Worm (Caenorhabditis elegans) whole organism, L4 larva: ENCODE results near the gene lron-10.
A peak's percentile ranks its signal among the peaks of the same experiment; 100 is the strongest.

Source experiments
- F44E2.7 ChIP-seq: fragments of 200-800 bp; sonication (Bioruptor generic); IDR thresholded peaks from 2 replicates; pipeline ENCODE4 v2.1.2; 2022; ENCODE audit warnings: missing genetic modification characterization, missing compliant biosample characterization
- Y48G9A.11 ChIP-seq: fragments of 200-800 bp; sonication (Bioruptor generic); IDR thresholded peaks from 2 replicates; pipeline ENCODE4 v1.3.6; 2022; ENCODE audit warnings: missing genetic modification reagents, missing genetic modification characterization, missing compliant biosample characterization
- Y5F2A.4 ChIP-seq: fragments of 200-800 bp; sonication (Bioruptor generic); optimal IDR thresholded peaks from 2 replicates; lab custom pipeline; 2018; ENCODE audit warnings: mild to moderate bottlenecking, missing genetic modification characterization, missing compliant biosample characterization
- Y75B8A.6 ChIP-seq: fragments of 200-800 bp; sonication (Bioruptor generic); IDR thresholded peaks from 2 replicates; pipeline ENCODE4 v1.3.6; 2022; ENCODE audit warnings: missing genetic modification reagents, missing genetic modification characterization, missing compliant biosample characterization
- aha-1 ChIP-seq: fragments of 150-350 bp; peaks from one replicate; lab custom pipeline; 2014; ENCODE audit warnings: missing biosample characterization, missing genetic modification characterization
- arid-1 ChIP-seq: fragments of 200-800 bp; sonication (Bioruptor generic); conservative IDR thresholded peaks from 2 replicates; pipeline ENCODE4 v1.3.6; 2022; ENCODE audit warnings: missing genetic modification reagents, missing genetic modification characterization, missing compliant biosample characterization
- ceh-28 ChIP-seq: fragments of 150-350 bp; optimal IDR thresholded peaks from 2 replicates; lab custom pipeline; 2014; ENCODE audit warnings: missing biosample characterization, missing genetic modification reagents, missing genetic modification characterization
- ceh-82 ChIP-seq: sonication (generic microtip); optimal IDR thresholded peaks from 2 replicates; lab custom pipeline; 2017; ENCODE audit warnings: missing biosample characterization, missing genetic modification characterization
- cey-2 ChIP-seq: sonication (generic microtip); optimal IDR thresholded peaks from 3 replicates; lab custom pipeline; 2017; ENCODE audit warnings: missing genetic modification characterization, mild to moderate bottlenecking, missing compliant biosample characterization, antibody characterized with exemption, borderline replicate concordance; ENCODE audit not compliant: insufficient read depth
- ctbp-1 ChIP-seq: fragments of 200-800 bp; sonication (Bioruptor generic); IDR thresholded peaks from 2 replicates; pipeline ENCODE4 v1.3.6; 2022; ENCODE audit warnings: missing genetic modification reagents, missing genetic modification characterization, missing compliant biosample characterization
- daf-16 ChIP-seq, 3 experiments: sonication (generic microtip); optimal IDR thresholded peaks; 2 replicates each; lab custom pipeline; 2016 to 2017; ENCODE audit warnings: missing genetic modification characterization in 3 of 3, missing genetic modification reagents in 3 of 3, mild to moderate bottlenecking in 2 of 3, missing compliant biosample characterization in 2 of 3, missing biosample characterization in 1 of 3, moderate library complexity in 1 of 3
- fkh-10 ChIP-seq: fragments of 150-350 bp; optimal IDR thresholded peaks from 2 replicates; lab custom pipeline; 2014; ENCODE audit warnings: missing biosample characterization, missing genetic modification reagents, missing genetic modification characterization
- gei-8 ChIP-seq: fragments of 200-800 bp; sonication (Bioruptor generic); optimal IDR thresholded peaks from 2 replicates; lab custom pipeline; 2018; ENCODE audit warnings: mild to moderate bottlenecking, missing genetic modification characterization, missing compliant biosample characterization
- hif-1 ChIP-seq, 2 experiments: sonication (generic microtip); optimal IDR thresholded peaks; 2 replicates each; lab custom pipeline; 2016 to 2017; ENCODE audit warnings: missing compliant biosample characterization in 2 of 2, missing genetic modification characterization in 2 of 2, missing genetic modification reagents in 2 of 2, missing genotype in 2 of 2, mild to moderate bottlenecking in 1 of 2
- hlh-11 ChIP-seq: fragments of 200-800 bp; sonication (Bioruptor generic); optimal IDR thresholded peaks from 2 replicates; lab custom pipeline; 2018; ENCODE audit warnings: mild to moderate bottlenecking, missing genetic modification characterization, missing compliant biosample characterization
- hmg-1.1 ChIP-seq: fragments of 200-800 bp; sonication (Bioruptor generic); IDR thresholded peaks from 2 replicates; pipeline ENCODE4 v1.3.6; 2022; ENCODE audit warnings: missing genetic modification reagents, missing genetic modification characterization, missing compliant biosample characterization
- lin-1 ChIP-seq: fragments of 200-800 bp; sonication (Bioruptor generic); IDR thresholded peaks from 2 replicates; pipeline ENCODE4 v1.3.6; 2022; ENCODE audit warnings: missing genetic modification reagents, missing genetic modification characterization, missing compliant biosample characterization
- lsy-2 ChIP-seq, 2 experiments: fragments of 150-350 bp in 1 of 2; sonication (generic microtip) in 1 of 2; optimal IDR thresholded peaks; 2 replicates each; lab custom pipeline; 2014 to 2017; ENCODE audit warnings: missing biosample characterization in 2 of 2, missing genetic modification characterization in 2 of 2
- madf-5 ChIP-seq, 2 experiments: fragments of 200-800 bp; sonication (Bioruptor generic); IDR thresholded peaks; 2 replicates each; pipeline ENCODE4 v1.3.6; 2022; ENCODE audit warnings: missing compliant biosample characterization in 2 of 2, missing genetic modification characterization in 2 of 2
- mdl-1 ChIP-seq, 2 experiments: fragments of 150-350 bp in 1 of 2; sonication (generic microtip) in 1 of 2; optimal IDR thresholded peaks; 2 replicates each; lab custom pipeline; 2014 to 2017; ENCODE audit warnings: missing biosample characterization in 2 of 2, missing genetic modification characterization in 2 of 2
- mxl-2 ChIP-seq: fragments of 200-800 bp; sonication (Bioruptor generic); conservative IDR thresholded peaks from 2 replicates; pipeline ENCODE4 v1.3.6; 2022; ENCODE audit warnings: missing genetic modification reagents, missing genetic modification characterization, missing compliant biosample characterization
- nhr-11 ChIP-seq: fragments of 150-350 bp; optimal IDR thresholded peaks from 2 replicates; lab custom pipeline; 2014; ENCODE audit warnings: missing biosample characterization, missing genetic modification characterization
- nhr-25 ChIP-seq: sonication (generic microtip); optimal IDR thresholded peaks from 2 replicates; lab custom pipeline; 2017; ENCODE audit warnings: missing genetic modification characterization, mild to moderate bottlenecking, missing compliant biosample characterization, antibody characterized with exemption, moderate library complexity, borderline replicate concordance; ENCODE audit not compliant: insufficient read depth
- nhr-76 ChIP-seq: fragments of 150-350 bp; optimal IDR thresholded peaks from 2 replicates; lab custom pipeline; 2014; ENCODE audit warnings: missing biosample characterization, missing genetic modification characterization
- saeg-2 ChIP-seq: fragments of 200-800 bp; sonication (Bioruptor generic); IDR thresholded peaks from 2 replicates; pipeline ENCODE4 v1.3.6; 2022; ENCODE audit warnings: missing genetic modification reagents, missing genetic modification characterization, missing compliant biosample characterization
- snpc-1.2 ChIP-seq: fragments of 200-800 bp; sonication (Bioruptor generic); IDR thresholded peaks from 2 replicates; pipeline ENCODE4 v1.3.6; 2022; ENCODE audit warnings: missing genetic modification reagents, missing genetic modification characterization, missing compliant biosample characterization
- tra-1 ChIP-seq: fragments of 200-800 bp; sonication (Bioruptor generic); IDR thresholded peaks from 2 replicates; pipeline ENCODE4 v1.3.6; 2022; ENCODE audit warnings: missing genetic modification reagents, missing genetic modification characterization, missing compliant biosample characterization
- unc-130 ChIP-seq: sonication (generic microtip); optimal IDR thresholded peaks from 2 replicates; lab custom pipeline; 2016; ENCODE audit warnings: missing genetic modification reagents, missing genetic modification characterization, missing compliant biosample characterization
- zag-1 ChIP-seq: fragments of 150-350 bp; optimal IDR thresholded peaks from 2 replicates; lab custom pipeline; 2014; ENCODE audit warnings: missing biosample characterization, missing genetic modification characterization
- ztf-11 ChIP-seq: fragments of 150-350 bp; optimal IDR thresholded peaks from 2 replicates; lab custom pipeline; 2014; ENCODE audit warnings: missing biosample characterization, missing genetic modification characterization
- ztf-7 ChIP-seq: fragments of 150-350 bp; optimal IDR thresholded peaks from 2 replicates; lab custom pipeline; 2014; ENCODE audit warnings: missing biosample characterization, missing genetic modification characterization

Gene lron-10

DNA sequence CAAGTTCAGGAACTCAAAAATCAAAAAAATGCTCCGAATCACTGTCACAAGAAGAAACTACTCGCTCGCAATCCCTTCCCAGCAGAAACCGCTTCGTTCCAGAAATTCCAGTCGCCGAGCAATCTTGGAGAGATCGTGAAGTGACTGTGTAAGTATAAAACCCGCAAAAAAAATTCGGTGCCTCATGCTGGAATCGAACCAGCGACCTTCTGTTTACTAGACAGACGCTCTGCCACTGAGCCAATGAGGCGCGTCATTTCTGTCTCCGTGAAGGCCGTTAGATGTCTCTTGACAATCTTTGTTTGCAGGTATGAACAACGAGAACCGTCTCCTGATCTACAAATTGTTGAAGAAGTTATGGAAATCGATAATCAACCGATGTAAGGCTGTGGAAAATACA is 3.4 kb upstream of the lron-10 start (continued):
- TF ChIP-seq unc-130 (peak; percentile 44), hif-1 (tag; optimal IDR thresholded peaks at IDR 0.05; lab: Kevin White, UChicago) (peak in 1 of 2 experiments; percentile 23), madf-5 (GFP tag; IDR thresholded peaks at IDR 0.05; lab: Robert Waterston, UW) (peak; percentile 69 to 94; a peak in 3 of 4 replicates), hlh-11 (tag; lab: Kevin White, UChicago) (peak; percentile 26), tra-1 (peak; percentile 76), nhr-25 (tag; lab: Kevin White, UChicago) (no peak), snpc-1.2 (peak; percentile 69; the same call in 1 of the 2 replicates), ztf-11 (tag; lab: Kevin White, UChicago) (no peak), Y75B8A.6 (GFP tag; lab: Robert Waterston, UW) (peak; percentile 69; the same call in 1 of the 2 replicates), nhr-76 (tag; lab: Kevin White, UChicago) (no peak), mdl-1 (tag; optimal IDR thresholded peaks at IDR 0.05; lab: Kevin White, UChicago) (no peak), Y5F2A.4 (no peak), mxl-2 (GFP tag; lab: Robert Waterston, UW) (0 out of 2 replicates have a peak, but pooled peaks have one; percentile 17), Y48G9A.11 (GFP tag; lab: Robert Waterston, UW) (peak; percentile 63; the same call in 1 of the 2 replicates)

DNA sequence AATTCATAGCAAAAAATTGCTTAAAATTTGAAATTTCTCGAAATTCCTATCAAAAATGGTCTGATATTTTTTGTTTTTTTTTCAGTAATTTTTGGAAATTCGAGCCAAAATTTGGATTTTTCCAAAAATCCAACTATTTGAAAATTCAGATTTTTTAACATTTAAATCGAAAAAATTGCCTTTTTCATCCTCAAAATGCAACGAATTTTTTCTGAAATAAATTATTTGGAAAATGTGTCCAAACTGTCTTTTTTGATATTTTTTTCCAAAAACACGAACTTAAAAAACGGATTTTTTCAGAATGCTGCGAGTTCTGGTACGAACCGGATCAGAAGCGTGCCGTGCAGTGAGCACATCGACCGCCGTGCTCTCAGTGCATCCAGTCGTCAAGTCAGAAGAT is 6.0 kb downstream of the lron-10 start, which contains the start of gene mrpl-22:
mrpl-22 (plus strand) TSS at position 301 of the 400 bp plus-strand sequence.
- TF ChIP-seq ztf-7 (tag; lab: Kevin White, UChicago): no peak
- no peak for TF ChIP-seq ceh-28

DNA sequence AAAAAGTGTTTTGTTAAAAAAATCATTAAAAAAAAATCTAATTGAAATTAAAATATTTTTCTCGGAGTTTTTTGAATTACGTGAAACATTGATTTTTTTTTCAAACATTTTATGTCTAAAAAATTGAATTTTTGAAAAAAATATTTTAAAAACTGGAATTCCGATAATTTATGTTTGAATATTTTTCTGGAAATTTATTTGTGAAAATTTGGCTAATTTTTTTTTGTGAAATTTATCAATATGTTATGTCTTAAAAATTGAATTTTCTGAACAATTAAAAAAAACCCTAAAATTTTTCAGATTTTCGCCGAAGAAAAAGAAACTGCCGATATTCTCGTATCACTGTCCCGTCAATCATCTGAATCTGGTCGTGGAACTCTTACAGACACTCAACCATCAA is 8.8 kb downstream of the lron-10 start, which contains the start of gene Y39A1A.24:
Y39A1A.24 (plus strand) TSS at position 301 of the 400 bp plus-strand sequence.
- TF ChIP-seq ctbp-1 (GFP tag; lab: Robert Waterston, UW) (no peak), Y5F2A.4 (no peak)

DNA sequence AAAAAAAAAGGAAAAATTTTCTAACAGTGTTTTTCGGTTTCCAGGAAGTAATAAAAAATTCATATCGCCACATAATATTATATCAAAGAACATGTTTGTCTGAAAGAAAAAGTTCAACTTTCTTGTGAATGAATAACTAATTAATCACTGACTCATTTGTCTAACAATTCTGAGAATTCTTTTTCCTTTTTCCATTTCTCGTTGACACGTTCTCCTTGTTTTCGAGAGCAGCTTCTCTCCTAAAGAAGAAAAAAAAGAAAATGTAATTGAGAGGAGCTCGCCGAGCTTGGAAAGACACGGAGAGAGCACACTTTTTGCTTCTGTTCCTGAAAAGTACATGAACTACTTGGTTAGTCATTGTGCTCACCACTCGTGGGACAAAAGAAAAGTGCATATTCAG is 13.0 kb downstream of the lron-10 start:
- TF ChIP-seq zag-1 (tag; lab: Kevin White, UChicago) (no peak), ceh-82 (tag; lab: Kevin White, UChicago) (no peak), fkh-10 (peak; percentile 4), cey-2 (tag; lab: Kevin White, UChicago) (no peak), snpc-1.2 (no peak), nhr-25 (tag; lab: Kevin White, UChicago) (no peak), lsy-2 (tag; optimal IDR thresholded peaks at IDR 0.05; lab: Kevin White, UChicago) (peak in 1 of 2 experiments; percentile 15), daf-16 (GFP tag; optimal IDR thresholded peaks at IDR 0.05; lab: Kevin White, UChicago) (no peak), daf-16 (tag; optimal IDR thresholded peaks at IDR 0.05; lab: Kevin White, UChicago) (peak; percentile 2), aha-1 (peak; percentile 92), F44E2.7 (GFP tag; lab: Robert Waterston, UW) (no peak), lin-1 (GFP tag; lab: Robert Waterston, UW) (no peak), nhr-11 (tag; lab: Kevin White, UChicago) (no peak)
- TF ChIP-seq, all 104 proteins: peak for 4

DNA sequence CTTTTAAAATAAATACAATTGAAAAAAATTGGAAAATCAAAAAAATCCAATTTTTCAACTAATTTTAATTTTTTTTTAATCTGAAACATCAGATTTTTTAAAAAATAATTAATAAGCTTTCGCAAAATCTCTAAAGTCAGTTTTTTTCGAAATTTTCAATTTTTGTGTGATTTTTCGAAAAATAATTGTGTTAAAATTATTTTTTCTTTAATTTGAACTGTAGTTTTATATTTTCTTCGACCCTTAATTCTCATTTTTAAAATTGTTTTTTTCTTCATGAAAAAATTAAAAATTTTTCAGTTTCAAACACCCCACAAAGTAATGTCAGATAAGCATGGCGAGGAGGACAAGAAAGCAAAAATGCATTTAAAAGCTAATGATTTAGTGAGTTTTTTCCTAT is 16.1 kb downstream of the lron-10 start, which contains the start of gene rabx-5:
rabx-5 (plus strand) TSS at position 301 of the 400 bp plus-strand sequence.
- TF ChIP-seq arid-1 (no peak), ctbp-1 (GFP tag; lab: Robert Waterston, UW) (no peak), hmg-1.1 (GFP tag; lab: Robert Waterston, UW) (no peak), gei-8 (GFP tag; lab: Kevin White, UChicago) (no peak), lsy-2 (tag; optimal IDR thresholded peaks at IDR 0.05; lab: Kevin White, UChicago) (no peak), saeg-2 (no peak)
